Fruit fly (Drosophila melanogaster): Measurements from ENCODE around the gene CG5421.
A peak's percentile ranks its signal among the peaks of the same experiment; 100 is the strongest.

The CG5421 gene

dm6 chr2L:12430792-12431191 is 17.1 kb downstream of the CG5421 start, which contains the start of gene CG5435:
CG5435 (minus strand) TSS chr2L:12430892.
- TF ChIP-seq fru (GFP tag; optimal IDR thresholded peaks at IDR 0.05) (no peak), Abd-B (GFP tag; optimal IDR thresholded peaks at IDR 0.05) (no peak), tai (GFP tag; optimal IDR thresholded peaks at IDR 0.05) (no peak)

dm6 chr2L:12427487-12428101 is 20.3 kb downstream of the CG5421 start, which contains the start of the genes CG5446 and Trm1:
CG5446 (minus strand) TSS chr2L:12427709.
Trm1 (plus strand) TSS chr2L:12428028.
- TF ChIP-seq CrebA (GFP tag; optimal IDR thresholded peaks at IDR 0.05; ENCODE audit: borderline replicate concordance) (no peak), tai (GFP tag; optimal IDR thresholded peaks at IDR 0.05) (no peak), fru (GFP tag; optimal IDR thresholded peaks at IDR 0.05) (peak; percentile 66), dsf (GFP tag; optimal IDR thresholded peaks at IDR 0.05; ENCODE audit: borderline replicate concordance) (peak; percentile 26), OdsH (GFP tag; optimal IDR thresholded peaks at IDR 0.05) (peak; percentile 53), brk (GFP tag; optimal IDR thresholded peaks at IDR 0.05) (no peak), foxo (GFP tag; optimal IDR thresholded peaks at IDR 0.05) (peak in 1 of 2 experiments; percentile 81), Sp1 (GFP tag; optimal IDR thresholded peaks at IDR 0.05) (peak; percentile 82), psq (GFP tag; optimal IDR thresholded peaks at IDR 0.05) (peak; percentile 77), dmrt93B (GFP tag; optimal IDR thresholded peaks at IDR 0.05) (peak; percentile 11), Hr83 (GFP tag; optimal IDR thresholded peaks at IDR 0.05; ENCODE audit: poor library complexity, severe bottlenecking) (peak; percentile 10), jim (GFP tag; optimal IDR thresholded peaks at IDR 0.05) (no peak), lola (GFP tag; optimal IDR thresholded peaks at IDR 0.05) (no peak), Dfd (GFP tag; optimal IDR thresholded peaks at IDR 0.05) (no peak), Jra (GFP tag; optimal IDR thresholded peaks at IDR 0.05) (no peak), rgr (GFP tag; optimal IDR thresholded peaks at IDR 0.05) (peak; percentile 65), ey (GFP tag; optimal IDR thresholded peaks at IDR 0.05) (peak; percentile 11), sv (GFP tag; optimal IDR thresholded peaks at IDR 0.05) (peak; percentile 24), sage (GFP tag; optimal IDR thresholded peaks at IDR 0.05) (no peak), pan (optimal IDR thresholded peaks at IDR 0.05) (no peak), CG9705 (GFP tag; optimal IDR thresholded peaks at IDR 0.05) (no peak), h (GFP tag; optimal IDR thresholded peaks at IDR 0.05) (peak; percentile 52), GATAd (GFP tag; optimal IDR thresholded peaks at IDR 0.05) (no peak), Hr78 (GFP tag; optimal IDR thresholded peaks at IDR 0.05) (no peak), Abd-B (GFP tag; optimal IDR thresholded peaks at IDR 0.05) (no peak), dl (GFP tag; optimal IDR thresholded peaks at IDR 0.05; ENCODE audit: insufficient read depth in 1 of 2, partially characterized antibody in 2 of 2) (no peak), usp (GFP tag; optimal IDR thresholded peaks at IDR 0.05) (no peak), Rel (GFP tag; optimal IDR thresholded peaks at IDR 0.05) (no peak), Rel (tag; optimal IDR thresholded peaks at IDR 0.05) (peak; percentile 83), CG32264 (GFP tag; optimal IDR thresholded peaks at IDR 0.05) (no peak), HLH106 (tag; optimal IDR thresholded peaks at IDR 0.05) (peak; percentile 75), Vsx2 (GFP tag; optimal IDR thresholded peaks at IDR 0.05; ENCODE audit: partially characterized antibody) (no peak), Dif (GFP tag; optimal IDR thresholded peaks at IDR 0.05; ENCODE audit: partially characterized antibody) (peak; percentile 38), br (GFP tag; optimal IDR thresholded peaks at IDR 0.05) (peak; percentile 45), woc (GFP tag; optimal IDR thresholded peaks at IDR 0.05) (peak; percentile 22), Mio (GFP tag; optimal IDR thresholded peaks at IDR 0.05) (no peak), N (GFP tag; optimal IDR thresholded peaks at IDR 0.05) (no peak), Hnf4 (GFP tag; optimal IDR thresholded peaks at IDR 0.05) (peak; percentile 51), Myc (optimal IDR thresholded peaks at IDR 0.05) (peak; percentile 68)

- TF ChIP-seq Vsx2 (GFP tag; optimal IDR thresholded peaks at IDR 0.05; ENCODE audit: partially characterized antibody), result no peak
- TF ChIP-seq N (GFP tag; optimal IDR thresholded peaks at IDR 0.05), result no peak
- peak; percentile 67 for TF ChIP-seq fru (GFP tag; optimal IDR thresholded peaks at IDR 0.05)
- peak; percentile 68 for TF ChIP-seq br (GFP tag; optimal IDR thresholded peaks at IDR 0.05)
- peak; percentile 10 for TF ChIP-seq CG32264 (GFP tag; optimal IDR thresholded peaks at IDR 0.05)
- no peak for TF ChIP-seq pan (optimal IDR thresholded peaks at IDR 0.05)
- no peak for TF ChIP-seq Rel (GFP tag; optimal IDR thresholded peaks at IDR 0.05)
- TF ChIP-seq Rel (tag; optimal IDR thresholded peaks at IDR 0.05), result peak; percentile 11
- peak; percentile 46 for TF ChIP-seq ey (GFP tag; optimal IDR thresholded peaks at IDR 0.05)
- peak; percentile 55 for TF ChIP-seq sage (GFP tag; optimal IDR thresholded peaks at IDR 0.05)
- TF ChIP-seq Mio (GFP tag; optimal IDR thresholded peaks at IDR 0.05), result peak; percentile 43
- peak; percentile 64 for TF ChIP-seq Myc (optimal IDR thresholded peaks at IDR 0.05)
- TF ChIP-seq Hnf4 (GFP tag; optimal IDR thresholded peaks at IDR 0.05), result peak; percentile 54
- TF ChIP-seq brk (GFP tag; optimal IDR thresholded peaks at IDR 0.05), result no peak
- no peak for TF ChIP-seq GATAd (GFP tag; optimal IDR thresholded peaks at IDR 0.05)
- TF ChIP-seq OdsH (GFP tag; optimal IDR thresholded peaks at IDR 0.05), result peak; percentile 57
- TF ChIP-seq rgr (GFP tag; optimal IDR thresholded peaks at IDR 0.05), result peak; percentile 69
- peak; percentile 47 for TF ChIP-seq HLH106 (tag; optimal IDR thresholded peaks at IDR 0.05)
- peak; percentile 66 for TF ChIP-seq h (GFP tag; optimal IDR thresholded peaks at IDR 0.05)
- TF ChIP-seq tai (GFP tag; optimal IDR thresholded peaks at IDR 0.05), result no peak
- no peak for TF ChIP-seq usp (GFP tag; optimal IDR thresholded peaks at IDR 0.05)
- TF ChIP-seq foxo (GFP tag; optimal IDR thresholded peaks at IDR 0.05), result peak in 1 of 2 experiments; percentile 74
- peak; percentile 39 for TF ChIP-seq Hr83 (GFP tag; optimal IDR thresholded peaks at IDR 0.05; ENCODE audit: poor library complexity, severe bottlenecking)
- peak; percentile 34 for TF ChIP-seq CG9705 (GFP tag; optimal IDR thresholded peaks at IDR 0.05)
- no peak for TF ChIP-seq Abd-B (GFP tag; optimal IDR thresholded peaks at IDR 0.05)
- TF ChIP-seq psq (GFP tag; optimal IDR thresholded peaks at IDR 0.05), result peak; percentile 32
- peak; percentile 46 for TF ChIP-seq Jra (GFP tag; optimal IDR thresholded peaks at IDR 0.05)
Observed at dm6 chr2L:12424555-12424954, 23.4 kb downstream of the CG5421 start, which contains the start of gene Fam92. Fam92 (plus strand) TSS chr2L:12424904.
